Fruit fly (Drosophila melanogaster) S2 (cell line): Measurements from ENCODE around the gene ImpL1.

Source experiments
- CG8478 ChIP-seq: fragments of >200 bp; optimal IDR thresholded peaks from 2 replicates; lab custom pipeline; 2018
- CTCF ChIP-seq, 2 experiments: fragments of >200 bp; optimal IDR thresholded peaks; 2 replicates each; lab custom pipeline; 2018

DNA sequence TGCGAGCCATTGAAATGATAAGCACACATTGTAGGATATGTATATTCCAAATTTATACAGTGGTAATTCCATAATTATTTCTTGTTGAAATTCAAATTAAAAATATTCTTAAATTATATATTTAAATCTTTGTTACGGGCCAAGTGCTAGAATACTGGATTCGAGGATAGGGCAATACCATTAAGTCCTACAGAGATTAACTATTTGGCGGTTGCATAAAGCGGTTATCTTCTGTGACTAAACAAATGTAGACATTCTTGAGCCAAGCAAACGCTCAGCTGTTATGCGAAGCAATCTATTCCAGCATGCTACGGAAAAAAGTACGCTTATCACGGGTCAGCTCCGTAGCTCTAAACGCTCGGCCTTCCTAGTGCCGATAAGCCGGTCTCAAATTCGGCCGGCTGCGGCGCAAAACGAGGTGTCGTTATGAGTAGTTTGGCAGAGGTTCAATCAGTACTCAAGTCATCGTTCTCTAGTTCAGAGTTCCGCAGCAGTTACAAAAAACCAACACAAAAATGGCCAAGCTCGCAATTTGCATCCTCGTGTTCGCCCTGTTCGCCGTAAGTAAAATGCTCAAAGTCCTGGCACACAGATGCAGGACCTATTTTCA, 26.4 kb upstream of the ImpL1 start, which contains the start of gene Nplp2:
- no peak for TF ChIP-seq CG8478 (lab: Kevin White, UChicago)
- no peak for TF ChIP-seq CTCF (optimal IDR thresholded peaks at IDR 0.05; lab: Kevin White, UChicago)
